Worm (Caenorhabditis elegans): ENCODE data around the gene C24D10.49.
A peak's percentile ranks its signal among the peaks of the same experiment; 100 is the strongest.

C24D10.49 gene

DNA sequence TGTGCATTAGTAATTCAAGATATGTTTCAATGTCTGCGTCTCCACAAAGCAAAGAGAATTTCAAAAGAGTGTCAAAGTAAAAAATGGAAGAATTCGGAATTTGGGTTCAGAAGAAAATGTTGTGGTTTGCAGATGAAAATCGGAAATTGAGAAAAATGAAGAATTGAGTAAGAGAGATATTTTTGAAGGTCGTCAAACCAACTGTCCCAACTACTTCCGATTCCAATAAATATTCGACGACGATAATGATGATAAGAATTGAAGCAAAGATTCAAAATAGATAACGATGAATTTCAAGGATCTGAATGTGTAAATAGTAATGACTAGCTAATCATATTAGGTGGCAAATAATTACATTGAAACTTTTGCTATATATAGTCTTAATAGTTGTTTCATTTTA lies 17.2 kb downstream of the C24D10.49 start:
- no peak for TF ChIP-seq vab-15 (tag; optimal IDR thresholded peaks at IDR 0.05)
- peak; percentile 35 for TF ChIP-seq blmp-1 (tag; optimal IDR thresholded peaks at IDR 0.05)
- peak; percentile 24 for TF ChIP-seq nhr-47 (tag; optimal IDR thresholded peaks at IDR 0.05)
- TF ChIP-seq lin-14 (GFP tag; optimal IDR thresholded peaks at IDR 0.05) = peak; percentile 60
- no peak for TF ChIP-seq ama-1 (optimal IDR thresholded peaks at IDR 0.05)
- no peak for TF ChIP-seq aly-2 (tag; optimal IDR thresholded peaks at IDR 0.05)
- no peak for TF ChIP-seq nhr-90 (tag; optimal IDR thresholded peaks at IDR 0.05; ENCODE audit: poor library complexity)
- peak; percentile 86 for TF ChIP-seq nhr-85 (tag)
- TF ChIP-seq snu-23 (GFP tag; optimal IDR thresholded peaks at IDR 0.05) = peak; percentile 12
- peak in 3 of 6 experiments; percentile 37 to 73 (median 53) for TF ChIP-seq elt-3 (tag; optimal IDR thresholded peaks at IDR 0.05)

DNA sequence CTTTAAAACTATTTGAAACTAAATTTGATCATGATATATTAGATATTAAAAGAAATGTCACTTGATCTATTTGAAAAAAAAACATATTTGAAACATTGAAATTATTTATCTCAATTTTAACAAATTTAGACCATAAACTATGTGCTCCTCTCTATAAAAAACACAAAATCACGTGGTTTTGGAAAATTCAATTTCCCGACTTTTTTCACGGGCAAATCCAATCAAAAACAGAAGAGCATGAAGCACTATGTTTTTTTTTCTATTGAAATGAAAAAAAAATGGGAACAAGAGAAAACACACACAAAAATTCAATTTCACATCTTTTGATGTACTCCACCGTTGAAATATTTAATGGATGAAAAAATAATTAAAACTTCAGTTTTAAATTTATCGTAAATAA lies 17.9 kb downstream of the C24D10.49 start:
- peak in 1 of 2 experiments; percentile 15 for TF ChIP-seq lsy-2 (tag; optimal IDR thresholded peaks at IDR 0.05)
- TF ChIP-seq lin-14 (GFP tag; optimal IDR thresholded peaks at IDR 0.05) = peak; percentile 68
- TF ChIP-seq tbx-2 (tag; optimal IDR thresholded peaks at IDR 0.05) = no peak
- peak; percentile 26 for TF ChIP-seq nhr-71 (tag; optimal IDR thresholded peaks at IDR 0.05)
- peak; percentile 73 for TF ChIP-seq fkh-10 (GFP tag; optimal IDR thresholded peaks at IDR 0.05)
- TF ChIP-seq pax-3 (tag; optimal IDR thresholded peaks at IDR 0.05) = no peak

ce11 chrIV:5137809-5138208 lies 19.3 kb downstream of the C24D10.49 start:
- TF ChIP-seq dpl-1 (GFP tag; optimal IDR thresholded peaks at IDR 0.05) (no peak), rnt-1 (tag; optimal IDR thresholded peaks at IDR 0.05) (no peak), Y116A8C.19 (tag; optimal IDR thresholded peaks at IDR 0.05; ENCODE audit: borderline replicate concordance) (no peak), jun-1 (tag; optimal IDR thresholded peaks at IDR 0.05) (no peak), fos-1 (tag; optimal IDR thresholded peaks at IDR 0.05) (no peak), ztf-4 (tag; optimal IDR thresholded peaks at IDR 0.05) (no peak), zag-1 (tag; optimal IDR thresholded peaks at IDR 0.05) (no peak), dsc-1 (tag; optimal IDR thresholded peaks at IDR 0.05) (no peak), pax-3 (tag; optimal IDR thresholded peaks at IDR 0.05) (no peak), lin-14 (GFP tag; optimal IDR thresholded peaks at IDR 0.05) (peak; percentile 89), nhr-237 (tag; optimal IDR thresholded peaks at IDR 0.05) (no peak), alr-1 (tag; optimal IDR thresholded peaks at IDR 0.05; ENCODE audit: borderline replicate concordance) (no peak), mab-9 (GFP tag; IDR thresholded peaks at IDR 0.05) (no peak), fkh-4 (tag; optimal IDR thresholded peaks at IDR 0.05; ENCODE audit: borderline replicate concordance) (no peak), lin-35 (GFP tag; optimal IDR thresholded peaks at IDR 0.05) (no peak), pag-3 (tag; optimal IDR thresholded peaks at IDR 0.05; ENCODE audit: borderline replicate concordance, insufficient read depth) (no peak), nhr-47 (tag; optimal IDR thresholded peaks at IDR 0.05) (peak; percentile 20), ztf-11 (tag; optimal IDR thresholded peaks at IDR 0.05) (no peak), fkh-8 (tag; optimal IDR thresholded peaks at IDR 0.05) (no peak), sox-4 (tag; optimal IDR thresholded peaks at IDR 0.05) (no peak), nhr-90 (tag; optimal IDR thresholded peaks at IDR 0.05; ENCODE audit: poor library complexity) (no peak), pqm-1 (tag; optimal IDR thresholded peaks at IDR 0.05) (no peak), efl-1 (optimal IDR thresholded peaks at IDR 0.05) (no peak), efl-1 (GFP tag; optimal IDR thresholded peaks at IDR 0.05 in 1 of 2) (peak in 1 of 2 experiments; percentile 72), unc-62 (GFP tag; optimal IDR thresholded peaks at IDR 0.05) (no peak), fkh-10 (GFP tag; optimal IDR thresholded peaks at IDR 0.05) (peak; percentile 95), mef-2 (tag; optimal IDR thresholded peaks at IDR 0.05) (no peak), lsy-2 (tag; optimal IDR thresholded peaks at IDR 0.05) (peak; percentile 29), nhr-12 (tag; optimal IDR thresholded peaks at IDR 0.05) (no peak), unc-30 (tag; optimal IDR thresholded peaks at IDR 0.05) (no peak), ets-5 (GFP tag; IDR thresholded peaks at IDR 0.05) (no peak), xbp-1 (tag; optimal IDR thresholded peaks at IDR 0.05) (no peak), efl-3 (GFP tag; optimal IDR thresholded peaks at IDR 0.05) (no peak), tlp-1 (tag; optimal IDR thresholded peaks at IDR 0.05) (no peak), nhr-28 (tag; optimal IDR thresholded peaks at IDR 0.05) (no peak), sup-37 (GFP tag; optimal IDR thresholded peaks at IDR 0.05) (no peak), sptf-1 (tag; optimal IDR thresholded peaks at IDR 0.05) (no peak), C16A3.4 (tag; optimal IDR thresholded peaks at IDR 0.05) (no peak), ceh-63 (GFP tag; optimal IDR thresholded peaks at IDR 0.05) (no peak), nhr-77 (tag; optimal IDR thresholded peaks at IDR 0.05) (no peak), ama-1 (optimal IDR thresholded peaks at IDR 0.05) (no peak), unc-86 (tag; optimal IDR thresholded peaks at IDR 0.05) (no peak)

Data from whole organism, L1 larva.